Fruit fly (Drosophila melanogaster) whole organism, wandering third instar larva: ENCODE results near the gene CG17826.

Experiments used
- Abd-B ChIP-seq: fragments of >200 bp; optimal IDR thresholded peaks from 2 replicates; lab custom pipeline; 2017; ENCODE audit warnings: missing biosample characterization, missing genetic modification characterization
- CG32264 ChIP-seq: fragments of 200-800 bp; sonication (Bioruptor generic); optimal IDR thresholded peaks from 2 replicates; lab custom pipeline; 2016; ENCODE audit warnings: missing biosample characterization, missing genetic modification characterization
- CG9705 ChIP-seq: fragments of 200-800 bp; sonication (Bioruptor generic); optimal IDR thresholded peaks from 2 replicates; lab custom pipeline; 2018; ENCODE audit warnings: missing biosample characterization, mild to moderate bottlenecking, missing genetic modification characterization
- CrebA ChIP-seq: fragments of 200-800 bp; sonication (Bioruptor generic); optimal IDR thresholded peaks from 2 replicates; lab custom pipeline; 2016; ENCODE audit warnings: missing biosample characterization, mild to moderate bottlenecking, missing genetic modification characterization, borderline replicate concordance
- Dif ChIP-seq: fragments of 200-275, 200-300 bp; sonication (Bioruptor generic); optimal IDR thresholded peaks from 2 replicates; lab custom pipeline; 2018; ENCODE audit warnings: missing biosample characterization, missing genetic modification characterization; ENCODE audit not compliant: partially characterized antibody
- HLH106 ChIP-seq: fragments of 200-800 bp; optimal IDR thresholded peaks from 3 replicates; lab custom pipeline; 2019; ENCODE audit warnings: missing biosample characterization, mild to moderate bottlenecking, missing genetic modification characterization, moderate library complexity
- Hr78 ChIP-seq: fragments of >200 bp; optimal IDR thresholded peaks from 2 replicates; lab custom pipeline; 2017; ENCODE audit warnings: missing biosample characterization, missing genetic modification characterization
- Hr83 ChIP-seq: fragments of 200-300 bp; sonication (Bioruptor generic); optimal IDR thresholded peaks from 2 replicates; lab custom pipeline; 2016; ENCODE audit warnings: missing biosample characterization, mild to moderate bottlenecking, missing genetic modification characterization, moderate library complexity; ENCODE audit not compliant: poor library complexity, severe bottlenecking
- Jra ChIP-seq: sonication (Bioruptor generic); optimal IDR thresholded peaks from 2 replicates; lab custom pipeline; 2016; ENCODE audit warnings: missing biosample characterization, missing genetic modification characterization
- Mio ChIP-seq: sonication (Bioruptor generic); optimal IDR thresholded peaks from 2 replicates; lab custom pipeline; 2016; ENCODE audit warnings: missing biosample characterization, missing genetic modification characterization
- N ChIP-seq: fragments of >200 bp; optimal IDR thresholded peaks from 2 replicates; lab custom pipeline; 2018; ENCODE audit warnings: missing biosample characterization, missing external identifiers, missing genetic modification characterization
- OdsH ChIP-seq: fragments of 200-800 bp; sonication (Bioruptor generic); optimal IDR thresholded peaks from 2 replicates; lab custom pipeline; 2016; ENCODE audit warnings: missing biosample characterization, mild to moderate bottlenecking, missing genetic modification characterization
- Rel ChIP-seq, 2 experiments: fragments of 200-800 bp; sonication (Bioruptor generic) in 1 of 2; optimal IDR thresholded peaks; 2 replicates in 1 of 2; 3 replicates in 1 of 2; lab custom pipeline; 2016 to 2019; ENCODE audit warnings: mild to moderate bottlenecking in 2 of 2, missing biosample characterization in 2 of 2, missing genetic modification characterization in 2 of 2, moderate library complexity in 1 of 2
- Sp1 ChIP-seq: fragments of 200-800 bp; sonication (Bioruptor generic); optimal IDR thresholded peaks from 3 replicates; lab custom pipeline; 2019; ENCODE audit warnings: missing biosample characterization, mild to moderate bottlenecking, missing genetic modification characterization, moderate library complexity
- Vsx2 ChIP-seq: fragments of 200-300, 225-300 bp; sonication (Bioruptor generic); optimal IDR thresholded peaks from 2 replicates; lab custom pipeline; 2018; ENCODE audit warnings: missing biosample characterization, missing genetic modification characterization; ENCODE audit not compliant: partially characterized antibody
- br ChIP-seq: fragments of 200-800 bp; sonication (Bioruptor generic); optimal IDR thresholded peaks from 2 replicates; lab custom pipeline; 2016; ENCODE audit warnings: missing biosample characterization, missing genetic modification characterization
- dl ChIP-seq, 2 experiments: fragments of 175-275, 200-275 bp in 1 of 2; fragments of 200-275 bp in 1 of 2; sonication (Bioruptor generic); optimal IDR thresholded peaks; lab custom pipeline; 2018; ENCODE audit warnings: mild to moderate bottlenecking in 2 of 2, missing biosample characterization in 2 of 2, missing genetic modification characterization in 2 of 2, moderate library complexity in 2 of 2; ENCODE audit not compliant: partially characterized antibody in 2 of 2, insufficient read depth in 1 of 2
- dmrt93B ChIP-seq: fragments of 200-800 bp; sonication (Bioruptor generic); optimal IDR thresholded peaks from 2 replicates; lab custom pipeline; 2018; ENCODE audit warnings: missing biosample characterization, mild to moderate bottlenecking, missing genetic modification characterization
- dsf ChIP-seq: sonication (Bioruptor generic); optimal IDR thresholded peaks from 2 replicates; lab custom pipeline; 2016; ENCODE audit warnings: missing biosample characterization, missing genetic modification characterization, borderline replicate concordance
- foxo ChIP-seq, 2 experiments: fragments of 200-800 bp; sonication (Bioruptor generic); optimal IDR thresholded peaks; 2 replicates in 1 of 2; 3 replicates in 1 of 2; lab custom pipeline; 2016 to 2017; ENCODE audit warnings: missing biosample characterization in 2 of 2, missing genetic modification characterization in 2 of 2
- fru ChIP-seq: fragments of 200-800 bp; sonication (Bioruptor generic); optimal IDR thresholded peaks from 3 replicates; lab custom pipeline; 2016; ENCODE audit warnings: missing biosample characterization, mild to moderate bottlenecking, missing genetic modification characterization
- h ChIP-seq: fragments of 200-800 bp; sonication (Bioruptor generic); optimal IDR thresholded peaks from 3 replicates; lab custom pipeline; 2016; ENCODE audit warnings: missing biosample characterization, mild to moderate bottlenecking, missing genetic modification characterization
- lola ChIP-seq: fragments of >200 bp; optimal IDR thresholded peaks from 2 replicates; lab custom pipeline; 2017; ENCODE audit warnings: missing biosample characterization, missing genetic modification characterization
- pan ChIP-seq: fragments of >200 bp; optimal IDR thresholded peaks from 2 replicates; lab custom pipeline; 2017
- psq ChIP-seq: fragments of 200-800 bp; sonication (Bioruptor generic); optimal IDR thresholded peaks from 3 replicates; lab custom pipeline; 2017; ENCODE audit warnings: missing biosample characterization, mild to moderate bottlenecking, missing genetic modification characterization, moderate library complexity
- rgr ChIP-seq: fragments of 200-800 bp; sonication (Bioruptor generic); optimal IDR thresholded peaks from 3 replicates; lab custom pipeline; 2016; ENCODE audit warnings: missing biosample characterization, mild to moderate bottlenecking, missing genetic modification characterization
- sv ChIP-seq: fragments of 200-800 bp; sonication (Bioruptor generic); optimal IDR thresholded peaks from 3 replicates; lab custom pipeline; 2016; ENCODE audit warnings: missing biosample characterization, missing genetic modification characterization
- tai ChIP-seq: sonication (Bioruptor generic); optimal IDR thresholded peaks from 2 replicates; lab custom pipeline; 2016; ENCODE audit warnings: missing biosample characterization, missing genetic modification characterization
- usp ChIP-seq: fragments of >200 bp; optimal IDR thresholded peaks from 2 replicates; lab custom pipeline; 2017; ENCODE audit warnings: missing biosample characterization, missing genetic modification characterization
- woc ChIP-seq: sonication (Bioruptor generic); optimal IDR thresholded peaks from 2 replicates; lab custom pipeline; 2016; ENCODE audit warnings: missing biosample characterization, mild to moderate bottlenecking, missing genetic modification characterization

The CG17826 gene

dm6 chr3L:11947357-11947756, 2.3 kb upstream of the CG17826 start, which contains the start of gene CG7252:
CG7252 (plus strand) TSS chr3L:11947675.
- TF ChIP-seq CG32264 (GFP tag; lab: Kevin White, UChicago), result no peak
- peak; percentile 13 for TF ChIP-seq h (GFP tag; lab: Kevin White, UChicago)
- TF ChIP-seq, all 38 proteins: peak for 1

dm6 chr3L:11953217-11953616, 3.6 kb downstream of the CG17826 start, which contains the start of gene obst-G:
obst-G (minus strand) TSS chr3L:11953317.
- TF ChIP-seq dmrt93B, result no peak
- no peak for TF ChIP-seq lola (GFP tag; lab: Kevin White, UChicago)
- no peak for TF ChIP-seq woc (GFP tag; lab: Kevin White, UChicago)
- no peak for TF ChIP-seq pan (lab: Kevin White, UChicago)
- no peak for TF ChIP-seq Abd-B (GFP tag; lab: Kevin White, UChicago)
- TF ChIP-seq CG9705 (GFP tag; lab: Kevin White, UChicago), result no peak
- TF ChIP-seq Hr78 (GFP tag; lab: Kevin White, UChicago), result no peak
- no peak for TF ChIP-seq HLH106 (tag; lab: Kevin White, UChicago)
- TF ChIP-seq rgr, result no peak

dm6 chr3L:11953783-11954182, 4.1 kb downstream of the CG17826 start, which contains the start of gene CG7248:
CG7248 (plus strand) TSS chr3L:11954083.
- TF ChIP-seq h (GFP tag; lab: Kevin White, UChicago) (no peak), Dif (GFP tag; lab: Kevin White, UChicago) (no peak), Hr78 (GFP tag; lab: Kevin White, UChicago) (no peak), br (no peak), Rel (GFP tag; optimal IDR thresholded peaks at IDR 0.05; lab: Kevin White, UChicago) (no peak), Rel (tag; optimal IDR thresholded peaks at IDR 0.05; lab: Kevin White, UChicago) (no peak), tai (GFP tag; lab: Kevin White, UChicago) (no peak)
- TF ChIP-seq, all 38 proteins: peak for 0

dm6 chr3L:11957669-11958333, 8.2 kb downstream of the CG17826 start, which contains the start of the genes CG11570 and CG43294:
CG11570 (minus strand) TSS chr3L:11957769.
CG43294 (plus strand) TSS chr3L:11958283.
- no peak for TF ChIP-seq Sp1 (GFP tag; lab: Kevin White, UChicago)
- no peak for TF ChIP-seq psq (GFP tag; lab: Kevin White, UChicago)
- no peak for TF ChIP-seq rgr
- TF ChIP-seq N, result no peak
- TF ChIP-seq dsf (GFP tag; lab: Kevin White, UChicago), result no peak
- no peak for TF ChIP-seq dmrt93B
- no peak for TF ChIP-seq fru (GFP tag; lab: Kevin White, UChicago)
- TF ChIP-seq sv (GFP tag; lab: Kevin White, UChicago), result no peak
- no peak for TF ChIP-seq dl (GFP tag; optimal IDR thresholded peaks at IDR 0.05; lab: Kevin White, UChicago; ENCODE audit: insufficient read depth in 1 of 2, partially characterized antibody in 2 of 2)

dm6 chr3L:11966104-11966503, 16.5 kb downstream of the CG17826 start, which contains the start of gene prc:
prc (minus strand) TSS chr3L:11966131.
- no peak for TF ChIP-seq foxo (GFP tag; optimal IDR thresholded peaks at IDR 0.05; lab: Kevin White, UChicago)
- TF ChIP-seq usp, result no peak
- no peak for TF ChIP-seq fru (GFP tag; lab: Kevin White, UChicago)
- TF ChIP-seq woc (GFP tag; lab: Kevin White, UChicago), result no peak
- no peak for TF ChIP-seq br
- TF ChIP-seq CrebA (GFP tag; lab: Kevin White, UChicago), result no peak
- TF ChIP-seq dl (GFP tag; optimal IDR thresholded peaks at IDR 0.05; lab: Kevin White, UChicago; ENCODE audit: insufficient read depth in 1 of 2, partially characterized antibody in 2 of 2), result no peak
- no peak for TF ChIP-seq sv (GFP tag; lab: Kevin White, UChicago)

dm6 chr3L:11972879-11973278, 23.2 kb downstream of the CG17826 start, which contains the start of gene Muc68E:
Muc68E (minus strand) TSS chr3L:11972979.
- no peak for TF ChIP-seq Vsx2 (GFP tag; lab: Kevin White, UChicago)
- no peak for TF ChIP-seq N
- TF ChIP-seq Hr83, result no peak
- no peak for TF ChIP-seq lola (GFP tag; lab: Kevin White, UChicago)
- TF ChIP-seq sv (GFP tag; lab: Kevin White, UChicago), result no peak
- no peak for TF ChIP-seq OdsH (GFP tag; lab: Kevin White, UChicago)
- TF ChIP-seq Sp1 (GFP tag; lab: Kevin White, UChicago), result no peak
- no peak for TF ChIP-seq usp
- no peak for TF ChIP-seq h (GFP tag; lab: Kevin White, UChicago)
- TF ChIP-seq CG32264 (GFP tag; lab: Kevin White, UChicago), result no peak
- no peak for TF ChIP-seq pan (lab: Kevin White, UChicago)
- no peak for TF ChIP-seq Abd-B (GFP tag; lab: Kevin White, UChicago)
- TF ChIP-seq Jra (GFP tag; lab: Kevin White, UChicago), result no peak
- no peak for TF ChIP-seq foxo (GFP tag; optimal IDR thresholded peaks at IDR 0.05; lab: Kevin White, UChicago)
- no peak for TF ChIP-seq Mio (GFP tag; lab: Kevin White, UChicago)
- TF ChIP-seq br, result no peak
- TF ChIP-seq Rel (GFP tag; optimal IDR thresholded peaks at IDR 0.05; lab: Kevin White, UChicago), result no peak
- TF ChIP-seq Rel (tag; optimal IDR thresholded peaks at IDR 0.05; lab: Kevin White, UChicago), result no peak
- no peak for TF ChIP-seq dl (GFP tag; optimal IDR thresholded peaks at IDR 0.05; lab: Kevin White, UChicago; ENCODE audit: insufficient read depth in 1 of 2, partially characterized antibody in 2 of 2)
- TF ChIP-seq tai (GFP tag; lab: Kevin White, UChicago), result no peak
- TF ChIP-seq psq (GFP tag; lab: Kevin White, UChicago), result no peak
